Fruit fly (Drosophila melanogaster) whole organism, embryonic: Measurements from ENCODE around the gene CG33687.

Experiments used
- Atf3 ChIP-seq: fragments of 200-800 bp; sonication (Bioruptor generic); optimal IDR thresholded peaks from 3 replicates; lab custom pipeline; 2016; ENCODE audit warnings: missing biosample characterization, missing genetic modification characterization
- Bteb2 ChIP-seq: fragments of 200-800 bp; sonication (Bioruptor generic); optimal IDR thresholded peaks from 2 replicates; lab custom pipeline; 2016; ENCODE audit warnings: missing biosample characterization, missing genetic modification characterization
- CG12942 ChIP-seq: fragments of 200-800 bp; sonication (Bioruptor generic); optimal IDR thresholded peaks from 3 replicates; lab custom pipeline; 2016; ENCODE audit warnings: missing biosample characterization, missing genetic modification characterization
- CG31441 ChIP-seq: fragments of 200-800 bp; sonication (Bioruptor generic); IDR thresholded peaks from 2 replicates; pipeline ENCODE4 v1.3.6; 2022; ENCODE audit warnings: missing biosample characterization, missing genetic modification characterization
- CG8478 ChIP-seq: fragments of >200 bp; optimal IDR thresholded peaks from 2 replicates; lab custom pipeline; 2018
- Fer2 ChIP-seq: fragments of 200-800 bp; sonication (Bioruptor generic); optimal IDR thresholded peaks from 2 replicates; lab custom pipeline; 2018; ENCODE audit warnings: missing biosample characterization, mild to moderate bottlenecking, missing genetic modification characterization, moderate library complexity

DNA sequence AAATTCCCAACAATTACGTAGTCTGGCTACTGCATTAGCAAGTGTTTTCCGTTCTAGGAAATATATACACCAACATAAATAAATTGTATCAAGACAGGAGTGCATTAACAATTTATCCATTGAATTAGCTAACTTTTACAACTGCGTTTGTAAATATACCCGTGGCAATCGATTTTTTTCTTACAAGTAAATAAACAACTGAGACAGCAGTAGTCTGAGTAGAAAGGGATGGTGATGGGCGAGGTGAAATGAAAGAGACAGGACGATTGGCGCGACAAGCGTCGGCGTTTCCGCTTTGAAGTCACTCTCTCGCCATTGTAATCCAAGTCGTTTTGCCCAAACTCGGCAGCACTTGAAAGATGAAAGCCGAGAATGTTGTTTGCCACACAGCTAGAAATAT lies 42.1 kb upstream of the CG33687 start:
- no peak for TF ChIP-seq CG8478 (lab: Kevin White, UChicago)
- no peak for TF ChIP-seq CG31441
- no peak for TF ChIP-seq Fer2 (tag; lab: Kevin White, UChicago)
- no peak for TF ChIP-seq Bteb2 (GFP tag; lab: Kevin White, UChicago)
- no peak for TF ChIP-seq CG12942 (GFP tag; lab: Kevin White, UChicago)
- no peak for TF ChIP-seq Atf3 (GFP tag; lab: Kevin White, UChicago)
